Worm (Caenorhabditis elegans): ENCODE measurements around the gene C07G2.5.

Gene C07G2.5

DNA sequence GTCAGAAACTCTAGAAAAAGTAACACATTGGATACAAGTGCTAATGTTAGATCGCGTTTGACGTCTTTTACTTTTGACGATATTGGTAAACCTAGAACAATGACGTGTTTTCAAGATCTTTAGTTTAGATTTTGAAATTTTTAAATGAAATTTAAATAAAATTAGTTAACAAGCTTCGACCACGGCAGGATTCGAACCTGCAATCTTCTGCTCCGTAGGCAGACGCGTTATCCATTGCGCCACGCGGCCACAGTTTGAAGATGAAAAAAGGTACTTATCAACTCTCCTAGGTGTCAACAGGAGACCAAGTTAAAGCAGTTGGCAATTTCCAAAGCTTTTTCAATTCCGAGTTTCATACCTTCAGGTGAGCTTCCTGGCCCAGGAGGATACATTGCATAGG lies 49.5 kb downstream of the C07G2.5 start (continued):
- TF ChIP-seq lin-26 (GFP tag; IDR thresholded peaks at IDR 0.05) (peak; percentile 71; the same call in 1 of the 2 replicates), lsl-1 (GFP tag; optimal IDR thresholded peaks at IDR 0.05) (peak; percentile 40), hlh-12 (tag; optimal IDR thresholded peaks at IDR 0.05) (peak; percentile 57), snpc-4 (GFP tag; optimal IDR thresholded peaks at IDR 0.05) (no peak), snpc-4 (tag; optimal IDR thresholded peaks at IDR 0.05) (peak in 1 of 4 experiments; percentile 28), K12H6.12 (tag; optimal IDR thresholded peaks at IDR 0.05) (peak; percentile 16), ztf-25 (GFP tag; IDR thresholded peaks at IDR 0.05) (0 out of 2 replicates have a peak, but pooled peaks have one; percentile 47), hmg-1.2 (GFP tag; IDR thresholded peaks at IDR 0.05) (peak; percentile 48; the same call in 1 of the 2 replicates), F23B12.7 (tag; optimal IDR thresholded peaks at IDR 0.05; ENCODE audit: insufficient read depth) (peak; percentile 53), rec-8 (tag; optimal IDR thresholded peaks at IDR 0.05) (peak in 1 of 2 experiments; percentile 29), ztf-26 (tag; optimal IDR thresholded peaks at IDR 0.05) (no peak), Y53F4B.3 (GFP tag; IDR thresholded peaks at IDR 0.05) (0 out of 2 replicates have a peak, but pooled peaks have one; percentile 12), die-1 (tag; optimal IDR thresholded peaks at IDR 0.05) (peak; percentile 38), attf-5 (GFP tag; optimal IDR thresholded peaks at IDR 0.05) (no peak), dox-1 (GFP tag; IDR thresholded peaks at IDR 0.05) (peak; percentile 39; the same call in 1 of the 2 replicates), fkh-3 (tag; optimal IDR thresholded peaks at IDR 0.05) (no peak)
